Fruit fly (Drosophila melanogaster) whole organism, embryonic: ENCODE measurements around the gene CG9948.

Experiments
- Antp ChIP-seq: fragments of 200-800 bp; sonication (Bioruptor generic); optimal IDR thresholded peaks from 3 replicates; lab custom pipeline; 2016; ENCODE audit warnings: missing biosample characterization, missing genetic modification characterization
- Blimp-1 ChIP-seq: fragments of 200-800 bp; sonication (Bioruptor generic); optimal IDR thresholded peaks from 3 replicates; lab custom pipeline; 2018; ENCODE audit warnings: missing biosample characterization, missing genetic modification characterization, mild to moderate bottlenecking, moderate library complexity, missing genetic modification reagents
- CG11696 ChIP-seq: fragments of 200-800 bp; sonication (Bioruptor generic); IDR thresholded peaks from 2 replicates; pipeline ENCODE4 v1.3.6; 2022; ENCODE audit warnings: missing biosample characterization, missing genetic modification characterization
- CG12155 ChIP-seq: fragments of 200-800 bp; sonication (Bioruptor generic); optimal IDR thresholded peaks from 3 replicates; lab custom pipeline; 2016; ENCODE audit warnings: missing biosample characterization, missing genetic modification characterization
- CG1602 ChIP-seq: fragments of 200-800 bp; sonication (Bioruptor generic); optimal IDR thresholded peaks from 3 replicates; lab custom pipeline; 2016; ENCODE audit warnings: missing biosample characterization, missing genetic modification characterization
- CG17328 ChIP-seq: fragments of 200-800 bp; sonication (Bioruptor generic); IDR thresholded peaks from 2 replicates; pipeline ENCODE4 v1.3.6; 2022; ENCODE audit warnings: missing biosample characterization, missing genetic modification characterization
- CG31388 ChIP-seq: fragments of 200-800 bp; sonication (Bioruptor generic); optimal IDR thresholded peaks from 2 replicates; lab custom pipeline; 2016; ENCODE audit warnings: missing biosample characterization, missing genetic modification characterization
- CG7271 ChIP-seq: fragments of 200-800 bp; sonication (Bioruptor generic); optimal IDR thresholded peaks from 2 replicates; lab custom pipeline; 2018; ENCODE audit warnings: missing biosample characterization, mild to moderate bottlenecking, missing genetic modification characterization, moderate library complexity
- Hr51 ChIP-seq, 2 experiments: fragments of 200-800 bp; sonication (Bioruptor generic); optimal IDR thresholded peaks; 2 replicates in 1 of 2; 3 replicates in 1 of 2; lab custom pipeline; 2016 to 2018; ENCODE audit warnings: missing biosample characterization in 2 of 2, missing genetic modification characterization in 2 of 2, mild to moderate bottlenecking in 1 of 2, moderate library complexity in 1 of 2
- Nf-YC ChIP-seq: fragments of 200-800 bp; optimal IDR thresholded peaks from 3 replicates; lab custom pipeline; 2019; ENCODE audit warnings: missing biosample characterization, mild to moderate bottlenecking, missing genetic modification characterization, moderate library complexity
- Oli ChIP-seq: fragments of 200-800 bp; sonication (Bioruptor generic); optimal IDR thresholded peaks from 2 replicates; lab custom pipeline; 2018; ENCODE audit warnings: missing biosample characterization, mild to moderate bottlenecking, missing genetic modification characterization, moderate library complexity
- Sox102F ChIP-seq: fragments of 200-800 bp; sonication (Bioruptor generic); optimal IDR thresholded peaks from 2 replicates; lab custom pipeline; 2018; ENCODE audit warnings: missing biosample characterization, mild to moderate bottlenecking, missing genetic modification characterization, moderate library complexity
- bbx ChIP-seq: fragments of 200-800 bp; sonication (Bioruptor generic); IDR thresholded peaks from 2 replicates; pipeline ENCODE4 v1.3.6; 2022; ENCODE audit warnings: missing biosample characterization, missing genetic modification characterization; ENCODE audit not compliant: partially characterized antibody
- bsh ChIP-seq, 2 experiments: fragments of 200-800 bp; sonication (Bioruptor generic); optimal IDR thresholded peaks; 2 replicates each; lab custom pipeline; 2017 to 2018; ENCODE audit warnings: mild to moderate bottlenecking in 2 of 2, missing biosample characterization in 2 of 2, missing genetic modification characterization in 2 of 2, moderate library complexity in 1 of 2
- dati ChIP-seq: fragments of 200-800 bp; sonication (Bioruptor generic); IDR thresholded peaks from 2 replicates; pipeline ENCODE4 v1.3.6; 2022; ENCODE audit warnings: missing biosample characterization, missing genetic modification characterization
- en ChIP-seq: fragments of 200-800 bp; sonication (Bioruptor generic); optimal IDR thresholded peaks from 2 replicates; lab custom pipeline; 2016; ENCODE audit warnings: missing biosample characterization, missing genetic modification characterization
- fd96Cb ChIP-seq: fragments of 200-800 bp; sonication (Bioruptor generic); optimal IDR thresholded peaks from 2 replicates; lab custom pipeline; 2018; ENCODE audit warnings: missing biosample characterization, mild to moderate bottlenecking, missing genetic modification characterization, moderate library complexity
- gem ChIP-seq: fragments of 200-800 bp; sonication (Bioruptor generic); optimal IDR thresholded peaks from 2 replicates; lab custom pipeline; 2019; ENCODE audit warnings: missing biosample characterization, mild to moderate bottlenecking, missing genetic modification characterization, moderate library complexity
- pb ChIP-seq: fragments of 200-800 bp; sonication (Bioruptor generic); optimal IDR thresholded peaks from 3 replicates; lab custom pipeline; 2016; ENCODE audit warnings: missing biosample characterization, missing genetic modification characterization
- pho ChIP-seq: fragments of 200-800 bp; sonication (Bioruptor generic); optimal IDR thresholded peaks from 2 replicates; lab custom pipeline; 2016; ENCODE audit warnings: missing biosample characterization, missing genetic modification characterization
- pzg ChIP-seq: fragments of 200-800 bp; sonication (Bioruptor generic); optimal IDR thresholded peaks from 3 replicates; lab custom pipeline; 2018; ENCODE audit warnings: missing biosample characterization, mild to moderate bottlenecking, missing genetic modification characterization, moderate library complexity
- sens-2 ChIP-seq: fragments of 200-800 bp; sonication (Bioruptor generic); IDR thresholded peaks from 2 replicates; pipeline ENCODE4 v1.3.6; 2022; ENCODE audit warnings: missing biosample characterization, missing genetic modification characterization

Gene CG9948

DNA sequence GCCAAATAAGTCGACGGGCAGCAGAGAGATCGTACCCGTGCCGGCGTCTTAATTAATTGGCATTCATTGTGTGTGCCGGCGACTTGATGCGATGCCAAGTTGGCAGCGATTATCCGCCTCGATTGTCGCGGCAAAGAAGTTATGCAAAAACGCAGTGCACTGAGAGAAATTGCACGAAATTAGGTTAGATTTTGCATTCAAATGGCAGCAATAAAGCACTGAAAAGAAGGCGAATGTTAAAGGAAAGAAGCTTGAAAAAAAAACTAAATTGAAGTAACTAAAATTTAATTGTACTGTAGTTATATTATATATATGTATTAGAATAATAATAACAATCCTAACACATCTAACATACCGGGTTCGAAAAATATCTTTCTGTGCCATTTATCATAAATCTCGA, 47.3 kb downstream of the CG9948 start (continued):
- TF ChIP-seq CG11696 (GFP tag; lab: Robert Waterston, UW): no peak

DNA sequence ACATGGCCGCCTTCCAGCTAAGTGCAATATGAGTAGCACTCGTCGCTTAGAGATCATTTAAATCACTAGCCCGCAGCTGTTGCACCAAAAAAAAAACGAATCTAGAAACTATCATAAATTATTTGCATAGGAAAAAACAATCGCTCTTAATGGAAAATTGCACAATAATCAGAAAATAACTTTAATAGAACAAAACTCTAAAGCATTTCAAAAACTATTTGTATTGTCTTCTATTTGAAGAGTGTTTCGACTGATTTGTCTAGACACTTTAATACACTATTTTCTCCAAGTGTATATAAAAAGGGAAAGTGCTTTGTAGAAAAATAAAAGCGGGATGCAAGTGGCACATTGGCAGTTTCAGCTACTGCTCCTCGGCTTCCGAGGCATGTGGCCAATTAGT, 50.6 kb downstream of the CG9948 start:
- no peak for TF ChIP-seq pzg
- no peak for TF ChIP-seq sens-2
- TF ChIP-seq CG7271 (tag; lab: Kevin White, UChicago): no peak
- TF ChIP-seq Antp (GFP tag; lab: Kevin White, UChicago): no peak
- no peak for TF ChIP-seq CG31388 (GFP tag; lab: Kevin White, UChicago)
- no peak for TF ChIP-seq pb (GFP tag; lab: Kevin White, UChicago)
- peak in 1 of 2 experiments; percentile 6 for TF ChIP-seq Hr51 (GFP tag; optimal IDR thresholded peaks at IDR 0.05; lab: Kevin White, UChicago)
- no peak for TF ChIP-seq pho (GFP tag; lab: Kevin White, UChicago)
- no peak for TF ChIP-seq CG1602 (GFP tag; lab: Kevin White, UChicago)
- peak; percentile 30 for TF ChIP-seq gem (tag; lab: Kevin White, UChicago)
- no peak for TF ChIP-seq en (GFP tag; lab: Kevin White, UChicago)
- TF ChIP-seq bbx (GFP tag; lab: Robert Waterston, UW): no peak
- peak; percentile 4 for TF ChIP-seq Oli (tag; lab: Kevin White, UChicago)
- TF ChIP-seq Blimp-1 (GFP tag; lab: Kevin White, UChicago): peak; percentile 42
- TF ChIP-seq bsh (GFP tag; optimal IDR thresholded peaks at IDR 0.05; lab: Kevin White, UChicago): peak in 1 of 2 experiments; percentile 25
- no peak for TF ChIP-seq Nf-YC
- TF ChIP-seq dati (GFP tag; lab: Robert Waterston, UW): no peak
- no peak for TF ChIP-seq CG12155
- no peak for TF ChIP-seq CG17328 (GFP tag; lab: Robert Waterston, UW)
- peak; percentile 51 for TF ChIP-seq Sox102F (GFP tag; lab: Kevin White, UChicago)
- TF ChIP-seq fd96Cb (tag; lab: Kevin White, UChicago): no peak
- TF ChIP-seq, all 482 proteins: peak for 6
